Fruit fly (Drosophila melanogaster): ENCODE data around the gene Ac13E.

dm6 chrX:15511399-15511798 is 42.7 kb downstream of the Ac13E start:
- TF ChIP-seq CG8478 (optimal IDR thresholded peaks at IDR 0.05) (no peak), psq (optimal IDR thresholded peaks at IDR 0.05) (no peak), EcR (GFP tag; optimal IDR thresholded peaks at IDR 0.05) (no peak)
